Worm (Caenorhabditis elegans) whole organism, L4 larva: Measurements from ENCODE around the gene abcx-1.

Source experiments
- dmd-9 ChIP-seq: fragments of 200-800 bp; sonication (Bioruptor generic); IDR thresholded peaks from 2 replicates; pipeline ENCODE4 v1.3.6; 2022; ENCODE audit warnings: missing genetic modification reagents, missing genetic modification characterization, missing compliant biosample characterization
- fos-1 ChIP-seq: fragments of 150-350 bp; optimal IDR thresholded peaks from 2 replicates; lab custom pipeline; 2014; ENCODE audit warnings: missing biosample characterization, missing genetic modification characterization

DNA sequence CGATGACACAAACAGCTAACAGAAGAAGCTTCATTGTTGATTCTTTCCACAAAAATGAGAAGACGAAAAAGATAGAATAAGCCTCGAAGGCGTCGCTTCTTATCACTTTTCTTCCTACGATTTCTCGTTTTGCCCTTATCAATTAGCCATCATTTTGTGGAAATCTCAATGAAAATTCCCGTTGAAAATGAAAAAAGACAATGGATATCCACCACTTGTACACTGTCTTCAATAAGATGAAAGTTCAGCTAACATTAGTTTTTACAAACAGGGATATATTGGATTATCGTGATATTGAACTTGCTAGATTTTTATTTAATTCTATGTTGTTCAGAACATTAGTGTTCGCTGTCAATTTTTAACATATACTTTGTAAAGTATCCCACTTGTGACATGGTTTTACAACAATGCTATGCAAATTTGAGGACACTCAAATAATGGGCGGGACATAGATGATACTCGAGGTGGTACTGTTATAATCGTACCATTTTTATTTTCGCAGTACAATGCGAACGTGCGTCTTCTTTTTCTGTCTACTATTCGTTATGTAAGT, 34.7 kb downstream of the abcx-1 start, which contains the start of the genes F18C5.5 and F18C5.9:
- TF ChIP-seq fos-1, result no peak
- TF ChIP-seq dmd-9, result no peak
